Worm (Caenorhabditis elegans): ENCODE results near the gene gst-7.

ce11 chrII:4867476-4867875 is 14.4 kb upstream of the gst-7 start, which contains the start of gene col-17:
- TF ChIP-seq hlh-30 (tag; optimal IDR thresholded peaks at IDR 0.05; ENCODE audit: insufficient read depth) (no peak), R02D3.7 (tag; optimal IDR thresholded peaks at IDR 0.05) (no peak), ztf-11 (tag; optimal IDR thresholded peaks at IDR 0.05) (no peak), lin-39 (tag; optimal IDR thresholded peaks at IDR 0.05) (no peak), unc-62 (GFP tag; optimal IDR thresholded peaks at IDR 0.05 in 1 of 2) (no peak), unc-62 (tag; optimal IDR thresholded peaks at IDR 0.05) (no peak), snpc-4 (tag; optimal IDR thresholded peaks at IDR 0.05) (no peak), pqm-1 (tag; optimal IDR thresholded peaks at IDR 0.05) (no peak), nhr-237 (tag; optimal IDR thresholded peaks at IDR 0.05) (no peak), nhr-102 (tag; optimal IDR thresholded peaks at IDR 0.05) (no peak), D1046.2 (GFP tag; IDR thresholded peaks at IDR 0.05) (no peak)

Measured in whole organism, L4 larva.